Worm (Caenorhabditis elegans) whole organism, young adult: ENCODE results near the gene cyp-43A1.

Experiments
- F52B5.7 ChIP-seq: sonication (generic microtip); optimal IDR thresholded peaks from 2 replicates; lab custom pipeline; 2016; ENCODE audit warnings: mild to moderate bottlenecking, missing genetic modification characterization, missing compliant biosample characterization
- F57A8.1 ChIP-seq: fragments of 200-800 bp; sonication (Bioruptor generic); optimal IDR thresholded peaks from 2 replicates; lab custom pipeline; 2018; ENCODE audit warnings: mild to moderate bottlenecking, missing genetic modification characterization, moderate library complexity, missing compliant biosample characterization
- Y95B8A.8 ChIP-seq: fragments of 200-800 bp; sonication (Bioruptor generic); IDR thresholded peaks from 2 replicates; pipeline ENCODE4 v1.3.6; 2022; ENCODE audit warnings: missing genetic modification reagents, missing genetic modification characterization, missing compliant biosample characterization
- die-1 ChIP-seq: sonication (generic microtip); optimal IDR thresholded peaks from 2 replicates; lab custom pipeline; 2016; ENCODE audit warnings: missing genotype, mild to moderate bottlenecking, missing genetic modification characterization, missing compliant biosample characterization
- efl-1 ChIP-seq: fragments of 150-350 bp; optimal IDR thresholded peaks from 2 replicates; lab custom pipeline; 2014; ENCODE audit warnings: missing biosample characterization, missing genetic modification reagents, missing genetic modification characterization
- egl-44 ChIP-seq: fragments of 200-800 bp; sonication (Bioruptor generic); IDR thresholded peaks from 2 replicates; pipeline ENCODE4 v1.3.6; 2022; ENCODE audit warnings: missing genetic modification reagents, missing genetic modification characterization, missing compliant biosample characterization
- gei-17 ChIP-seq: fragments of 200-800 bp; sonication (Bioruptor generic); optimal IDR thresholded peaks from 2 replicates; lab custom pipeline; 2018; ENCODE audit warnings: mild to moderate bottlenecking, missing genetic modification characterization, missing compliant biosample characterization
- lsy-27 ChIP-seq: sonication (generic microtip); optimal IDR thresholded peaks from 2 replicates; lab custom pipeline; 2017; ENCODE audit warnings: missing genetic modification characterization, mild to moderate bottlenecking, missing compliant biosample characterization, antibody characterized with exemption, missing genotype, borderline replicate concordance; ENCODE audit not compliant: insufficient read depth
- madf-10 ChIP-seq: sonication (generic microtip); optimal IDR thresholded peaks from 2 replicates; lab custom pipeline; 2016; ENCODE audit warnings: mild to moderate bottlenecking, missing genetic modification characterization, missing compliant biosample characterization
- pha-4 ChIP-seq: fragments of 150-350 bp; sonication (generic microtip); optimal IDR thresholded peaks from 2 replicates; lab custom pipeline; 2014; ENCODE audit warnings: missing biosample characterization, missing genetic modification reagents, missing genetic modification characterization
- somi-1 ChIP-seq: fragments of 200-800 bp; sonication (Bioruptor generic); optimal IDR thresholded peaks from 2 replicates; lab custom pipeline; 2018; ENCODE audit warnings: mild to moderate bottlenecking, missing genetic modification characterization, missing compliant biosample characterization
- unc-130 ChIP-seq: sonication (generic microtip); optimal IDR thresholded peaks from 2 replicates; lab custom pipeline; 2016; ENCODE audit warnings: missing genetic modification reagents, missing genetic modification characterization, missing compliant biosample characterization
- ztf-6 ChIP-seq: fragments of 200-800 bp; sonication (Bioruptor generic); IDR thresholded peaks from 2 replicates; pipeline ENCODE4 v1.3.6; 2022; ENCODE audit warnings: missing genetic modification reagents, missing genetic modification characterization, missing compliant biosample characterization

DNA sequence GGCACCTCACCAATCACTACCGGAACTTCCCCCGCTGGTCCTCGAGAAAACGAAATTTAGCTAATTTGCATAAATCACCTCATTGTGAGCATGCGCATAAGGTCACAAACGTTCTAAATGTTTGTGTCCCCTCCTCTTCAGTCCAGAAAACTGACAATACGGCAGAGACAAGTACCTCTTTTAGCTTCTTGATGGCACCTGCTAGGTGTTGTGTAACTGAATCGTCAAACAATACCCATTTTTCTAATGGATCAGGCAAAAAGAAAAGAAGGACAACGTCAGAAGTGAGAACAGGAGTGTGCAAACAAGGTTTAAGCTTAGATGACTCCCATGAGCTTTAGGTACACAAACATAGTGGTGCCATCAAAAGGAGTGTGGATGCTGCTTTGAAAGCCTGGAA, 14.8 kb upstream of the cyp-43A1 start:
- TF ChIP-seq egl-44 (GFP tag; lab: Robert Waterston, UW) (no peak), Y95B8A.8 (GFP tag; lab: Robert Waterston, UW) (no peak), ztf-6 (GFP tag; lab: Robert Waterston, UW) (no peak), die-1 (no peak), unc-130 (no peak), F52B5.7 (tag; lab: Kevin White, UChicago) (no peak), F57A8.1 (no peak), somi-1 (GFP tag; lab: Kevin White, UChicago) (no peak), madf-10 (tag; lab: Kevin White, UChicago) (no peak), efl-1 (GFP tag; lab: Kevin White, UChicago) (no peak), pha-4 (tag; lab: Kevin White, UChicago) (no peak), gei-17 (GFP tag; lab: Kevin White, UChicago) (no peak), lsy-27 (tag; lab: Kevin White, UChicago) (no peak)
